Fruit fly (Drosophila melanogaster) whole organism, embryonic: ENCODE measurements around the gene CG13239.

Experiments
- Ada2b ChIP-seq: fragments of 200-800 bp; sonication (Bioruptor generic); IDR thresholded peaks from 2 replicates; pipeline ENCODE4 v1.3.6; 2022; ENCODE audit warnings: missing biosample characterization, missing genetic modification characterization
- Atf6 ChIP-seq: fragments of 200-800 bp; sonication (Bioruptor generic); IDR thresholded peaks from 2 replicates; pipeline ENCODE4 v1.3.6; 2022; ENCODE audit warnings: missing biosample characterization, missing genetic modification characterization
- Awh ChIP-seq: fragments of 200-800 bp; sonication (Bioruptor generic); IDR thresholded peaks from 2 replicates; pipeline ENCODE4, ENCODE4 v1.3.6; 2022; ENCODE audit warnings: missing biosample characterization, missing genetic modification characterization
- CG10431 ChIP-seq: fragments of 200-800 bp; sonication (Bioruptor generic); optimal IDR thresholded peaks from 3 replicates; lab custom pipeline; 2018; ENCODE audit warnings: missing biosample characterization, mild to moderate bottlenecking, missing genetic modification characterization
- CG10654 ChIP-seq: fragments of 200-800 bp; sonication (Bioruptor generic); optimal IDR thresholded peaks from 2 replicates; lab custom pipeline; 2016; ENCODE audit warnings: missing biosample characterization, missing genetic modification characterization
- CG12104 ChIP-seq: fragments of 200-800 bp; sonication (Bioruptor generic); optimal IDR thresholded peaks from 3 replicates; lab custom pipeline; 2016; ENCODE audit warnings: missing biosample characterization, missing genetic modification characterization
- CG1233 ChIP-seq: fragments of 200-800 bp; sonication (Bioruptor generic); optimal IDR thresholded peaks from 4 replicates; lab custom pipeline; 2018; ENCODE audit warnings: missing biosample characterization, mild to moderate bottlenecking, missing genetic modification characterization
- CG12391 ChIP-seq: fragments of 200-800 bp; sonication (Bioruptor generic); optimal IDR thresholded peaks from 3 replicates; lab custom pipeline; 2018; ENCODE audit warnings: missing biosample characterization, mild to moderate bottlenecking, missing genetic modification characterization, moderate library complexity
- CG13296 ChIP-seq: fragments of 200-800 bp; sonication (Bioruptor generic); optimal IDR thresholded peaks from 3 replicates; lab custom pipeline; 2018; ENCODE audit warnings: missing biosample characterization, mild to moderate bottlenecking, missing genetic modification characterization
- CG13624 ChIP-seq: fragments of 200-800 bp; sonication (Bioruptor generic); optimal IDR thresholded peaks from 2 replicates; lab custom pipeline; 2016; ENCODE audit warnings: missing biosample characterization, missing genetic modification characterization
- CG1602 ChIP-seq: fragments of 200-800 bp; sonication (Bioruptor generic); optimal IDR thresholded peaks from 3 replicates; lab custom pipeline; 2016; ENCODE audit warnings: missing biosample characterization, missing genetic modification characterization
- CG16779 ChIP-seq: fragments of 200-800 bp; sonication (Bioruptor generic); IDR thresholded peaks from 2 replicates; pipeline ENCODE4 v1.3.6; 2022; ENCODE audit warnings: missing biosample characterization, missing genetic modification characterization
- CG2120 ChIP-seq: fragments of 200-800 bp; sonication (Bioruptor generic); optimal IDR thresholded peaks from 3 replicates; lab custom pipeline; 2016; ENCODE audit warnings: missing biosample characterization, missing genetic modification characterization
- CG2678 ChIP-seq: fragments of 200-800 bp; sonication (Bioruptor generic); optimal IDR thresholded peaks from 3 replicates; lab custom pipeline; 2019; ENCODE audit warnings: missing biosample characterization, mild to moderate bottlenecking, missing genetic modification characterization, moderate library complexity
- CG3065 ChIP-seq: fragments of 200-800 bp; sonication (Bioruptor generic); optimal IDR thresholded peaks from 2 replicates; lab custom pipeline; 2016; ENCODE audit warnings: missing biosample characterization, missing genetic modification characterization
- CG6813 ChIP-seq: fragments of 200-800 bp; sonication (Bioruptor generic); optimal IDR thresholded peaks from 2 replicates; lab custom pipeline; 2017; ENCODE audit warnings: missing biosample characterization, missing genetic modification characterization, mild to moderate bottlenecking, moderate library complexity, missing genetic modification reagents
- CG8478 ChIP-seq: fragments of >200 bp; optimal IDR thresholded peaks from 2 replicates; lab custom pipeline; 2018
- CG8924 ChIP-seq: fragments of 200-800 bp; optimal IDR thresholded peaks from 3 replicates; lab custom pipeline; 2019; ENCODE audit warnings: missing biosample characterization, mild to moderate bottlenecking, missing genetic modification characterization, moderate library complexity
- CG9876 ChIP-seq: fragments of 200-800 bp; sonication (Bioruptor generic); optimal IDR thresholded peaks from 2 replicates; lab custom pipeline; 2016; ENCODE audit warnings: missing biosample characterization, missing genetic modification characterization
- D19B ChIP-seq: fragments of 200-800 bp; sonication (Bioruptor generic); optimal IDR thresholded peaks from 2 replicates; lab custom pipeline; 2017; ENCODE audit warnings: missing biosample characterization, mild to moderate bottlenecking, missing genetic modification characterization
- Dp ChIP-seq: fragments of 200-800 bp; sonication (Bioruptor generic); optimal IDR thresholded peaks from 2 replicates; lab custom pipeline; 2018; ENCODE audit warnings: missing biosample characterization, mild to moderate bottlenecking, missing genetic modification characterization, moderate library complexity
- Ets97D ChIP-seq: fragments of 200-800 bp; sonication (Bioruptor generic); optimal IDR thresholded peaks from 3 replicates; lab custom pipeline; 2016; ENCODE audit warnings: missing biosample characterization, missing genetic modification characterization
- H15 ChIP-seq: fragments of 200-800 bp; sonication (Bioruptor generic); IDR thresholded peaks from 3 replicates; pipeline ENCODE4 v1.3.6; 2022; ENCODE audit warnings: missing biosample characterization, missing genetic modification characterization
- HmgZ ChIP-seq: fragments of 200-800 bp; sonication (Bioruptor generic); optimal IDR thresholded peaks from 2 replicates; lab custom pipeline; 2018; ENCODE audit warnings: missing biosample characterization, mild to moderate bottlenecking, missing genetic modification characterization
- Hsf ChIP-seq: fragments of 200-800 bp; sonication (Bioruptor generic); optimal IDR thresholded peaks from 3 replicates; lab custom pipeline; 2016; ENCODE audit warnings: missing biosample characterization, missing genetic modification characterization
- Kr ChIP-seq: fragments of 200-800 bp; sonication (Bioruptor generic); optimal IDR thresholded peaks from 2 replicates; lab custom pipeline; 2017; ENCODE audit warnings: missing biosample characterization, mild to moderate bottlenecking, missing genetic modification characterization
- Lpt ChIP-seq: fragments of >200 bp; optimal IDR thresholded peaks from 2 replicates; lab custom pipeline; 2018; ENCODE audit warnings: missing biosample characterization, missing genetic modification characterization
- Mad ChIP-seq: fragments of 200-800 bp; sonication (Bioruptor generic); optimal IDR thresholded peaks from 2 replicates; lab custom pipeline; 2016; ENCODE audit warnings: missing biosample characterization, missing genetic modification characterization
- Nf-YA ChIP-seq: fragments of 200-800 bp; sonication (Bioruptor generic); IDR thresholded peaks from 2 replicates; pipeline ENCODE4 v1.3.6; 2022; ENCODE audit warnings: missing biosample characterization, missing genetic modification characterization
- Trl ChIP-seq, 3 experiments: fragments of >200 bp in 2 of 3; fragments of 200-800 bp in 1 of 3; sonication (Bioruptor generic) in 1 of 3; optimal IDR thresholded peaks; 2 replicates in 1 of 3; 3 replicates in 2 of 3; lab custom pipeline; 2016 to 2017; ENCODE audit warnings: missing biosample characterization in 1 of 3, missing genetic modification characterization in 1 of 3
- abd-A ChIP-seq: fragments of 200-800 bp; sonication (Bioruptor generic); optimal IDR thresholded peaks from 3 replicates; lab custom pipeline; 2019; ENCODE audit warnings: missing biosample characterization, mild to moderate bottlenecking, missing genetic modification characterization, moderate library complexity
- ara ChIP-seq: fragments of 200-800 bp; sonication (Bioruptor generic); IDR thresholded peaks from 2 replicates; pipeline ENCODE4 v1.3.6; 2022; ENCODE audit warnings: missing biosample characterization, missing genetic modification characterization
- btn ChIP-seq: fragments of 200-800 bp; sonication (Bioruptor generic); optimal IDR thresholded peaks from 2 replicates; lab custom pipeline; 2016; ENCODE audit warnings: missing biosample characterization, missing genetic modification characterization
- fd96Cb ChIP-seq: fragments of 200-800 bp; sonication (Bioruptor generic); optimal IDR thresholded peaks from 2 replicates; lab custom pipeline; 2018; ENCODE audit warnings: missing biosample characterization, mild to moderate bottlenecking, missing genetic modification characterization, moderate library complexity
- gcm2 ChIP-seq: fragments of 200-800 bp; sonication (Bioruptor generic); optimal IDR thresholded peaks from 2 replicates; lab custom pipeline; 2016; ENCODE audit warnings: missing biosample characterization, missing genetic modification characterization
- grau ChIP-seq: fragments of 200-800 bp; optimal IDR thresholded peaks from 3 replicates; lab custom pipeline; 2019; ENCODE audit warnings: missing biosample characterization, mild to moderate bottlenecking, missing genetic modification characterization, moderate library complexity
- gt ChIP-seq: fragments of 200-800 bp; sonication (Bioruptor generic); IDR thresholded peaks from 2 replicates; pipeline ENCODE4 v1.3.6; 2022; ENCODE audit warnings: missing biosample characterization, missing genetic modification characterization
- h ChIP-seq: fragments of >200 bp; optimal IDR thresholded peaks from 2 replicates; lab custom pipeline; 2017
- lilli ChIP-seq: fragments of 200-800 bp; sonication (Bioruptor generic); optimal IDR thresholded peaks from 3 replicates; lab custom pipeline; 2016; ENCODE audit warnings: missing biosample characterization, missing genetic modification characterization
- lov ChIP-seq, 2 experiments: fragments of 200-800 bp in 1 of 2; fragments of >200 bp in 1 of 2; sonication (Bioruptor generic) in 1 of 2; IDR thresholded peaks in 1 of 2; optimal IDR thresholded peaks in 1 of 2; 2 replicates in 1 of 2; 3 replicates in 1 of 2; pipeline versions ENCODE4 v1.3.6 to Lab custom; 2017 to 2022; ENCODE audit warnings: missing biosample characterization in 1 of 2, missing genetic modification characterization in 1 of 2
- nau ChIP-seq: fragments of 200-800 bp; sonication (Bioruptor generic); optimal IDR thresholded peaks from 3 replicates; lab custom pipeline; 2017; ENCODE audit warnings: missing biosample characterization, mild to moderate bottlenecking, missing genetic modification characterization, missing genetic modification reagents
- peb ChIP-seq: fragments of 200-800 bp; sonication (Bioruptor generic); IDR thresholded peaks from 2 replicates; pipeline ENCODE4 v1.3.6; 2022; ENCODE audit warnings: missing biosample characterization, missing genetic modification characterization
- pfk ChIP-seq: fragments of 200-800 bp; sonication (Bioruptor generic); optimal IDR thresholded peaks from 2 replicates; lab custom pipeline; 2018; ENCODE audit warnings: missing biosample characterization, mild to moderate bottlenecking, missing genetic modification characterization, moderate library complexity
- pnt ChIP-seq: fragments of 200-800 bp; sonication (Bioruptor generic); optimal IDR thresholded peaks from 3 replicates; lab custom pipeline; 2016; ENCODE audit warnings: missing biosample characterization, missing genetic modification characterization
- pum ChIP-seq: fragments of 200-800 bp; sonication (Bioruptor generic); optimal IDR thresholded peaks from 2 replicates; lab custom pipeline; 2016; ENCODE audit warnings: missing biosample characterization, missing genetic modification characterization
- rib ChIP-seq: fragments of 200-800 bp; sonication (Bioruptor generic); IDR thresholded peaks from 2 replicates; pipeline ENCODE4 v1.3.6; 2022; ENCODE audit warnings: missing biosample characterization, missing genetic modification characterization
- sc ChIP-seq, 3 experiments: fragments of >200 bp in 2 of 3; fragments of 200-800 bp in 1 of 3; sonication (Bioruptor generic) in 1 of 3; optimal IDR thresholded peaks; 2 replicates in 2 of 3; 3 replicates in 1 of 3; lab custom pipeline; 2017; ENCODE audit warnings: mild to moderate bottlenecking in 1 of 3, missing biosample characterization in 1 of 3, missing genetic modification characterization in 1 of 3, missing genetic modification reagents in 1 of 3
- trh ChIP-seq: fragments of 200-800 bp; sonication (Bioruptor generic); optimal IDR thresholded peaks from 2 replicates; lab custom pipeline; 2016; ENCODE audit warnings: missing biosample characterization, missing genetic modification characterization
- unc-4 ChIP-seq: fragments of 200-800 bp; sonication (Bioruptor generic); IDR thresholded peaks from 2 replicates; pipeline ENCODE4 v1.3.6; 2022; ENCODE audit warnings: missing biosample characterization, missing genetic modification characterization; ENCODE audit not compliant: partially characterized antibody
- vfl ChIP-seq: fragments of 200-800 bp; sonication (Bioruptor generic); optimal IDR thresholded peaks from 2 replicates; lab custom pipeline; 2016; ENCODE audit warnings: missing biosample characterization, missing genetic modification characterization
- zf30C ChIP-seq: fragments of 200-800 bp; sonication (Bioruptor generic); optimal IDR thresholded peaks from 3 replicates; lab custom pipeline; 2018; ENCODE audit warnings: missing biosample characterization, mild to moderate bottlenecking, missing genetic modification characterization

Gene CG13239

DNA sequence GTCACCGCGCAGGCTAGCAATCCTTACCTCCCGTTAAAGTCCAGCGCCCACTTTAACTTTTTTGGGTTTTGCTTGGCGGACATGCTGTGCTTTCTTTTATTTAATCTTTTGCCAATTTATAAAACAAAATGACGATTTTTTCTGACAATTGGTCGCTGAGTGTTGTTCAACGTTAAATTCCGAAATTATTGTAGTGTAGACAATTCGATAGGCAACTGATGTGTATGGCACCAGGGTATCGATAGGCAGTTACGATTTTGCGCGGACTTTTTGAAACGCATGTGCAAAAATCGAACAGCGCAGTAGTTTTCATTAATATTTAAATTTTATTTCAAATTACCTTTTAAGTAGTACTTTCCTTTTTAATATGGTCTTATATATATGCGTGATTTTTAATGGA is 7.5 kb downstream of the CG13239 start, which contains the start of gene EMC4 (continued):
- TF ChIP-seq Hsf (GFP tag; lab: Kevin White, UChicago) (peak; percentile 61), Ada2b (no peak), Atf6 (GFP tag; lab: Robert Waterston, UW) (no peak), peb (GFP tag; lab: Robert Waterston, UW) (0 out of 2 replicates have a peak, but pooled peaks have one; percentile 41), Dp (GFP tag; lab: Kevin White, UChicago) (peak; percentile 95), H15 (GFP tag; lab: Robert Waterston, UW) (no peak), CG10654 (GFP tag; lab: Kevin White, UChicago) (no peak), trh (GFP tag; lab: Kevin White, UChicago) (no peak), CG12104 (no peak), zf30C (GFP tag; lab: Kevin White, UChicago) (peak; percentile 64), lov (optimal IDR thresholded peaks at IDR 0.05; lab: Kevin White, UChicago) (no peak), lov (GFP tag; IDR thresholded peaks at IDR 0.05; lab: Robert Waterston, UW) (no peak), CG8924 (tag; lab: Kevin White, UChicago) (peak; percentile 56), CG13624 (GFP tag; lab: Kevin White, UChicago) (peak; percentile 72), ara (GFP tag; lab: Robert Waterston, UW) (no peak; the same call in 1 of the 2 replicates), Ets97D (peak; percentile 59), CG6813 (GFP tag; lab: Kevin White, UChicago) (no peak), CG3065 (GFP tag; lab: Kevin White, UChicago) (no peak), grau (tag; lab: Kevin White, UChicago) (peak; percentile 43), CG9876 (GFP tag; lab: Kevin White, UChicago) (no peak), gt (GFP tag; lab: Robert Waterston, UW) (no peak), Trl (optimal IDR thresholded peaks at IDR 0.05; lab: Kevin White, UChicago) (no peak), Trl (GFP tag; optimal IDR thresholded peaks at IDR 0.05; lab: Kevin White, UChicago) (peak; percentile 42), btn (GFP tag; lab: Kevin White, UChicago) (no peak), rib (GFP tag; lab: Robert Waterston, UW) (peak; percentile 50; the same call in 1 of the 2 replicates), CG12391 (tag; lab: Kevin White, UChicago) (peak; percentile 54), pfk (GFP tag; lab: Kevin White, UChicago) (no peak), Nf-YA (GFP tag; lab: Robert Waterston, UW) (no peak), CG1602 (GFP tag; lab: Kevin White, UChicago) (no peak), CG13296 (GFP tag; lab: Kevin White, UChicago) (peak; percentile 28), Lpt (GFP tag; lab: Kevin White, UChicago) (no peak), CG16779 (no peak), CG10431 (GFP tag; lab: Kevin White, UChicago) (no peak), CG8478 (lab: Kevin White, UChicago) (no peak), pnt (GFP tag; lab: Kevin White, UChicago) (no peak), pum (no peak), lilli (GFP tag; lab: Kevin White, UChicago) (peak; percentile 74), sc (optimal IDR thresholded peaks at IDR 0.05; lab: Kevin White, UChicago) (no peak), sc (GFP tag; optimal IDR thresholded peaks at IDR 0.05; lab: Kevin White, UChicago) (no peak), CG1233 (peak; percentile 22), abd-A (tag; lab: Kevin White, UChicago) (no peak), CG2120 (GFP tag; lab: Kevin White, UChicago) (peak; percentile 76), CG2678 (tag; lab: Kevin White, UChicago) (peak; percentile 21), Kr (no peak), Mad (GFP tag; lab: Kevin White, UChicago) (peak; percentile 43), Awh (GFP tag; lab: Robert Waterston, UW) (no peak), D19B (GFP tag; lab: Kevin White, UChicago) (no peak), unc-4 (GFP tag; lab: Robert Waterston, UW) (peak; percentile 72), h (lab: Kevin White, UChicago) (no peak), fd96Cb (tag; lab: Kevin White, UChicago) (no peak), vfl (GFP tag; lab: Kevin White, UChicago) (peak; percentile 73), gcm2 (GFP tag; lab: Kevin White, UChicago) (no peak), HmgZ (peak; percentile 77), nau (GFP tag; lab: Kevin White, UChicago) (peak; percentile 43)
